Worm (Caenorhabditis elegans) whole organism, L2 larva: ENCODE data around the gene cyp-35A5.

Experiments used
- C34F6.9 ChIP-seq: fragments of 150-350 bp; optimal IDR thresholded peaks from 2 replicates; lab custom pipeline; 2014; ENCODE audit warnings: missing biosample characterization, missing genetic modification characterization
- R02D3.7 ChIP-seq: fragments of 150-350 bp; optimal IDR thresholded peaks from 2 replicates; lab custom pipeline; 2014; ENCODE audit warnings: missing biosample characterization, missing genetic modification characterization
- Y55F3AM.14 ChIP-seq: fragments of 200-800 bp; sonication (Bioruptor generic); optimal IDR thresholded peaks from 2 replicates; lab custom pipeline; 2018; ENCODE audit warnings: mild to moderate bottlenecking, missing genetic modification characterization, missing compliant biosample characterization
- ZK546.5 ChIP-seq: sonication (generic microtip); optimal IDR thresholded peaks from 2 replicates; lab custom pipeline; 2017; ENCODE audit warnings: missing biosample characterization, missing genetic modification characterization
- alr-1 ChIP-seq: fragments of 150-350 bp; optimal IDR thresholded peaks from 2 replicates; lab custom pipeline; 2014; ENCODE audit warnings: missing biosample characterization, missing genetic modification characterization
- aly-2 ChIP-seq: fragments of 150-350 bp; optimal IDR thresholded peaks from 2 replicates; lab custom pipeline; 2014; ENCODE audit warnings: missing biosample characterization, missing genetic modification characterization
- ama-1 ChIP-seq: fragments of 150-350 bp; optimal IDR thresholded peaks from 2 replicates; lab custom pipeline; 2018; ENCODE audit warnings: inconsistent platforms
- blmp-1 ChIP-seq: sonication (generic microtip); optimal IDR thresholded peaks from 2 replicates; lab custom pipeline; 2017; ENCODE audit warnings: missing genetic modification characterization, mild to moderate bottlenecking, missing compliant biosample characterization, antibody characterized with exemption, moderate library complexity; ENCODE audit not compliant: insufficient read depth
- ceh-16 ChIP-seq: fragments of 150-350 bp; optimal IDR thresholded peaks from 2 replicates; lab custom pipeline; 2014; ENCODE audit warnings: missing biosample characterization, missing genetic modification characterization
- ceh-82 ChIP-seq: fragments of 150-350 bp; optimal IDR thresholded peaks from 2 replicates; lab custom pipeline; 2014; ENCODE audit warnings: missing biosample characterization, missing genetic modification characterization
- crh-2 ChIP-seq: sonication (generic microtip); optimal IDR thresholded peaks from 2 replicates; lab custom pipeline; 2017; ENCODE audit warnings: missing biosample characterization, missing genetic modification characterization
- dmd-4 ChIP-seq: sonication (generic microtip); optimal IDR thresholded peaks from 2 replicates; lab custom pipeline; 2017; ENCODE audit warnings: missing biosample characterization, missing genetic modification characterization
- elt-1 ChIP-seq: fragments of 150-350 bp; optimal IDR thresholded peaks from 2 replicates; lab custom pipeline; 2014; ENCODE audit warnings: missing biosample characterization, missing genetic modification characterization
- elt-3 ChIP-seq: sonication (generic microtip); optimal IDR thresholded peaks from 2 replicates; lab custom pipeline; 2017; ENCODE audit warnings: missing biosample characterization, missing genetic modification characterization
- gmeb-1 ChIP-seq: fragments of 150-350 bp; optimal IDR thresholded peaks from 2 replicates; lab custom pipeline; 2014; ENCODE audit warnings: missing biosample characterization, missing genetic modification characterization
- lin-11 ChIP-seq: fragments of 150-350 bp; sonication (generic microtip); optimal IDR thresholded peaks from 2 replicates; lab custom pipeline; 2014; ENCODE audit warnings: missing biosample characterization, missing genetic modification characterization, inconsistent platforms, mixed read lengths
- lin-13 ChIP-seq: fragments of 150-350 bp; optimal IDR thresholded peaks from 2 replicates; lab custom pipeline; 2014; ENCODE audit warnings: missing biosample characterization, missing genetic modification reagents, missing genetic modification characterization
- lin-39 ChIP-seq: fragments of 150-350 bp; optimal IDR thresholded peaks from 2 replicates; lab custom pipeline; 2014; ENCODE audit warnings: missing biosample characterization, missing genetic modification reagents, missing genetic modification characterization
- mab-5 ChIP-seq: fragments of 150-350 bp; optimal IDR thresholded peaks from 2 replicates; lab custom pipeline; 2014; ENCODE audit warnings: missing biosample characterization, missing genetic modification characterization
- nhr-10 ChIP-seq: sonication (generic microtip); optimal IDR thresholded peaks from 2 replicates; lab custom pipeline; 2017; ENCODE audit warnings: missing biosample characterization, missing genetic modification characterization
- nhr-12 ChIP-seq: fragments of 150-350 bp; optimal IDR thresholded peaks from 2 replicates; lab custom pipeline; 2014; ENCODE audit warnings: missing biosample characterization, missing genetic modification characterization
- nhr-21 ChIP-seq: fragments of 150-350 bp; optimal IDR thresholded peaks from 2 replicates; lab custom pipeline; 2014; ENCODE audit warnings: missing biosample characterization, missing genetic modification characterization
- nhr-23 ChIP-seq: fragments of 150-350 bp; optimal IDR thresholded peaks from 2 replicates; lab custom pipeline; 2014; ENCODE audit warnings: missing biosample characterization, missing genetic modification reagents, missing genetic modification characterization
- nhr-237 ChIP-seq: fragments of 150-350 bp; optimal IDR thresholded peaks from 2 replicates; lab custom pipeline; 2014; ENCODE audit warnings: missing biosample characterization, missing genetic modification characterization
- nhr-25 ChIP-seq: fragments of 150-350 bp; sonication (generic microtip); optimal IDR thresholded peaks from 3 replicates; lab custom pipeline; 2014; ENCODE audit warnings: missing biosample characterization, missing genetic modification characterization
- sem-4 ChIP-seq: fragments of 150-350 bp; optimal IDR thresholded peaks from 2 replicates; lab custom pipeline; 2014; ENCODE audit warnings: missing biosample characterization, missing genetic modification reagents, missing genetic modification characterization
- skn-1 ChIP-seq: sonication (generic microtip); optimal IDR thresholded peaks from 2 replicates; lab custom pipeline; 2017; ENCODE audit warnings: missing biosample characterization, missing genetic modification characterization
- sma-9 ChIP-seq, 2 experiments: fragments of 150-350 bp in 1 of 2; sonication (generic microtip) in 1 of 2; optimal IDR thresholded peaks; 2 replicates each; lab custom pipeline; 2014 to 2016; ENCODE audit warnings: missing genetic modification characterization in 2 of 2, mild to moderate bottlenecking in 1 of 2, missing biosample characterization in 1 of 2, missing compliant biosample characterization in 1 of 2, missing genetic modification reagents in 1 of 2, moderate library complexity in 1 of 2
- snpc-4 ChIP-seq: fragments of 150-350 bp; optimal IDR thresholded peaks from 2 replicates; lab custom pipeline; 2014; ENCODE audit warnings: missing biosample characterization, missing genetic modification characterization
- unc-39 ChIP-seq: fragments of 150-350 bp; optimal IDR thresholded peaks from 2 replicates; lab custom pipeline; 2014; ENCODE audit warnings: missing biosample characterization, missing genetic modification characterization
- unc-55 ChIP-seq: fragments of 150-350 bp; sonication (generic microtip); optimal IDR thresholded peaks from 3 replicates; lab custom pipeline; 2014; ENCODE audit warnings: missing biosample characterization, missing genetic modification reagents, missing genetic modification characterization
- unc-62 ChIP-seq: fragments of 150-350 bp; optimal IDR thresholded peaks from 2 replicates; lab custom pipeline; 2014; ENCODE audit warnings: missing biosample characterization, missing genetic modification reagents, missing genetic modification characterization
- zag-1 ChIP-seq: fragments of 150-350 bp; optimal IDR thresholded peaks from 2 replicates; lab custom pipeline; 2014; ENCODE audit warnings: missing biosample characterization, missing genetic modification characterization
- ztf-1 ChIP-seq: fragments of 200-800 bp; sonication (Bioruptor generic); conservative IDR thresholded peaks from 2 replicates; pipeline ENCODE4 v1.3.6; 2022; ENCODE audit warnings: missing genetic modification characterization, missing compliant biosample characterization
- ztf-4 ChIP-seq: fragments of 150-350 bp; optimal IDR thresholded peaks from 2 replicates; lab custom pipeline; 2014; ENCODE audit warnings: missing biosample characterization, missing genetic modification characterization

Gene cyp-35A5

ce11 chrV:3953739-3954138, 17.6 kb downstream of the cyp-35A5 start, which contains the start of gene str-247:
str-247 (plus strand) TSS chrV:3954039.
- TF ChIP-seq snpc-4 (no peak), nhr-12 (tag; lab: Kevin White, UChicago) (no peak), elt-1 (no peak), ztf-4 (tag; lab: Kevin White, UChicago) (no peak), gmeb-1 (tag; lab: Kevin White, UChicago) (no peak), lin-39 (no peak), C34F6.9 (tag; lab: Kevin White, UChicago) (no peak), ceh-82 (no peak), unc-55 (GFP tag; lab: Kevin White, UChicago) (no peak), blmp-1 (tag; lab: Kevin White, UChicago) (no peak), R02D3.7 (no peak), sma-9 (GFP tag; optimal IDR thresholded peaks at IDR 0.05; lab: Kevin White, UChicago) (no peak), sma-9 (tag; optimal IDR thresholded peaks at IDR 0.05; lab: Kevin White, UChicago) (no peak)

ce11 chrV:3957608-3958007, 21.5 kb downstream of the cyp-35A5 start, which contains the start of gene cyp-34A5:
cyp-34A5 (minus strand) TSS chrV:3957708.
- TF ChIP-seq sem-4 (tag; lab: Kevin White, UChicago) (no peak), R02D3.7 (no peak), Y55F3AM.14 (GFP tag; lab: Kevin White, UChicago) (no peak), ZK546.5 (no peak), C34F6.9 (tag; lab: Kevin White, UChicago) (no peak), nhr-25 (tag; lab: Kevin White, UChicago) (no peak)
- TF ChIP-seq, all 48 proteins: peak for 0

- no peak for TF ChIP-seq unc-39 (tag; lab: Kevin White, UChicago)
- no peak for TF ChIP-seq skn-1 (tag; lab: Kevin White, UChicago)
- no peak for TF ChIP-seq unc-55 (GFP tag; lab: Kevin White, UChicago)
- no peak for TF ChIP-seq lin-13 (GFP tag; lab: Kevin White, UChicago)
- no peak for TF ChIP-seq dmd-4 (tag; lab: Kevin White, UChicago)
- TF ChIP-seq elt-3 (tag; lab: Kevin White, UChicago), result no peak
- TF ChIP-seq nhr-10, result no peak
- TF ChIP-seq zag-1 (tag; lab: Kevin White, UChicago), result no peak
- TF ChIP-seq nhr-25 (tag; lab: Kevin White, UChicago), result no peak
- TF ChIP-seq ztf-1 (GFP tag; lab: Robert Waterston, UW), result no peak
- TF ChIP-seq nhr-21, result no peak
- no peak for TF ChIP-seq C34F6.9 (tag; lab: Kevin White, UChicago)
- TF ChIP-seq elt-1, result no peak
- TF ChIP-seq sem-4 (tag; lab: Kevin White, UChicago), result no peak
- TF ChIP-seq nhr-23, result no peak
- TF ChIP-seq ztf-4 (tag; lab: Kevin White, UChicago), result no peak
- no peak for TF ChIP-seq sma-9 (GFP tag; optimal IDR thresholded peaks at IDR 0.05; lab: Kevin White, UChicago)
- no peak for TF ChIP-seq sma-9 (tag; optimal IDR thresholded peaks at IDR 0.05; lab: Kevin White, UChicago)
- TF ChIP-seq, all 48 proteins: peak for 0
Measured at ce11 chrV:3961235-3961634, 25.1 kb downstream of the cyp-35A5 start, which contains the start of gene cyp-34A6. cyp-34A6 (minus strand) TSS chrV:3961335.

ce11 chrV:3963715-3964114, 27.6 kb downstream of the cyp-35A5 start, which contains the start of gene cyp-34A7:
cyp-34A7 (minus strand) TSS chrV:3963815.
- TF ChIP-seq ceh-16 (tag; lab: Kevin White, UChicago) (no peak), blmp-1 (tag; lab: Kevin White, UChicago) (no peak), dmd-4 (tag; lab: Kevin White, UChicago) (no peak), R02D3.7 (no peak), crh-2 (tag; lab: Kevin White, UChicago) (no peak), ama-1 (lab: Kevin White, UChicago) (no peak), lin-11 (tag; lab: Kevin White, UChicago) (no peak), ztf-4 (tag; lab: Kevin White, UChicago) (no peak), ztf-1 (GFP tag; lab: Robert Waterston, UW) (no peak), nhr-12 (tag; lab: Kevin White, UChicago) (no peak), unc-62 (no peak), nhr-25 (tag; lab: Kevin White, UChicago) (no peak), alr-1 (tag; lab: Kevin White, UChicago) (no peak), sma-9 (GFP tag; optimal IDR thresholded peaks at IDR 0.05; lab: Kevin White, UChicago) (no peak), sma-9 (tag; optimal IDR thresholded peaks at IDR 0.05; lab: Kevin White, UChicago) (no peak), nhr-237 (tag; lab: Kevin White, UChicago) (no peak)

- TF ChIP-seq gmeb-1 (tag; lab: Kevin White, UChicago) (no peak), mab-5 (tag; lab: Kevin White, UChicago) (no peak), sma-9 (GFP tag; optimal IDR thresholded peaks at IDR 0.05; lab: Kevin White, UChicago) (peak; percentile 31), sma-9 (tag; optimal IDR thresholded peaks at IDR 0.05; lab: Kevin White, UChicago) (no peak), aly-2 (tag; lab: Kevin White, UChicago) (no peak)
- TF ChIP-seq, all 48 proteins: peak for 1
Measured at ce11 chrV:3967762-3968161, 31.6 kb downstream of the cyp-35A5 start, which contains the start of gene cyp-34A8. cyp-34A8 (minus strand) TSS chrV:3967823.
